Worm (Caenorhabditis elegans) whole organism, mixed stage, embryonic: ENCODE results near the gene T22G5.1.

ENCODE experiments used
- M03D4.4 ChIP-seq: sonication (generic microtip); optimal IDR thresholded peaks from 2 replicates; lab custom pipeline; 2017; ENCODE audit warnings: mild to moderate bottlenecking, missing genetic modification characterization, missing compliant biosample characterization
- bed-3 ChIP-seq: fragments of 200-800 bp; sonication (Bioruptor generic); optimal IDR thresholded peaks from 3 replicates; lab custom pipeline; 2018; ENCODE audit warnings: mild to moderate bottlenecking, missing genetic modification characterization, moderate library complexity, missing compliant biosample characterization
- ceh-39 ChIP-seq: fragments of 150-350 bp; optimal IDR thresholded peaks from 2 replicates; lab custom pipeline; 2014; ENCODE audit warnings: missing biosample characterization, missing genetic modification characterization
- ceh-43 ChIP-seq: fragments of 200-800 bp; sonication (Bioruptor generic); optimal IDR thresholded peaks from 2 replicates; lab custom pipeline; 2018; ENCODE audit warnings: mild to moderate bottlenecking, missing genetic modification characterization, moderate library complexity, missing compliant biosample characterization
- ceh-83 ChIP-seq: fragments of 200-800 bp; sonication (Bioruptor generic); optimal IDR thresholded peaks from 2 replicates; lab custom pipeline; 2018; ENCODE audit warnings: mild to moderate bottlenecking, missing genetic modification characterization, missing compliant biosample characterization
- ces-1 ChIP-seq: fragments of 150-350 bp; optimal IDR thresholded peaks from 2 replicates; lab custom pipeline; 2014; ENCODE audit warnings: missing biosample characterization, missing genetic modification reagents, missing genetic modification characterization
- cnd-1 ChIP-seq: fragments of 200-800 bp; sonication (Bioruptor generic); optimal IDR thresholded peaks from 2 replicates; lab custom pipeline; 2018; ENCODE audit warnings: mild to moderate bottlenecking, missing genetic modification characterization, missing compliant biosample characterization
- drap-1 ChIP-seq: fragments of 200-800 bp; sonication (Bioruptor generic); optimal IDR thresholded peaks from 3 replicates; lab custom pipeline; 2018; ENCODE audit warnings: mild to moderate bottlenecking, missing genetic modification characterization, missing compliant biosample characterization
- elt-1 ChIP-seq: sonication (generic microtip); optimal IDR thresholded peaks from 2 replicates; lab custom pipeline; 2017; ENCODE audit warnings: missing genetic modification characterization, mild to moderate bottlenecking, missing compliant biosample characterization, antibody characterized with exemption, moderate library complexity, borderline replicate concordance; ENCODE audit not compliant: insufficient read depth
- elt-3 ChIP-seq: fragments of 150-350 bp; optimal IDR thresholded peaks from 2 replicates; lab custom pipeline; 2014; ENCODE audit warnings: missing biosample characterization, missing genetic modification characterization
- flh-1 ChIP-seq: fragments of 200-800 bp; sonication (Bioruptor generic); optimal IDR thresholded peaks from 2 replicates; lab custom pipeline; 2018; ENCODE audit warnings: mild to moderate bottlenecking, missing genetic modification characterization, moderate library complexity, missing compliant biosample characterization
- ham-2 ChIP-seq: fragments of 200-800 bp; sonication (Bioruptor generic); optimal IDR thresholded peaks from 2 replicates; lab custom pipeline; 2018; ENCODE audit warnings: mild to moderate bottlenecking, missing genetic modification characterization, missing compliant biosample characterization
- hlh-1 ChIP-seq: fragments of 150-350 bp; optimal IDR thresholded peaks from 2 replicates; lab custom pipeline; 2014; ENCODE audit warnings: missing biosample characterization, missing genetic modification reagents, missing genetic modification characterization
- lin-13 ChIP-seq: fragments of 150-350 bp; optimal IDR thresholded peaks from 2 replicates; lab custom pipeline; 2014; ENCODE audit warnings: missing biosample characterization, missing genetic modification characterization
- lin-32 ChIP-seq: fragments of 200-800 bp; sonication (Bioruptor generic); optimal IDR thresholded peaks from 2 replicates; lab custom pipeline; 2018; ENCODE audit warnings: mild to moderate bottlenecking, missing genetic modification characterization, missing compliant biosample characterization
- lsy-2 ChIP-seq: fragments of 150-350 bp; optimal IDR thresholded peaks from 2 replicates; lab custom pipeline; 2014; ENCODE audit warnings: missing biosample characterization, missing genetic modification characterization
- mab-5 ChIP-seq: fragments of 150-350 bp; optimal IDR thresholded peaks from 2 replicates; lab custom pipeline; 2014; ENCODE audit warnings: missing biosample characterization, missing genetic modification characterization
- mls-2 ChIP-seq: sonication (generic microtip); optimal IDR thresholded peaks from 2 replicates; lab custom pipeline; 2016; ENCODE audit warnings: mild to moderate bottlenecking, missing genetic modification characterization, moderate library complexity, missing compliant biosample characterization
- nhr-12 ChIP-seq: fragments of 150-350 bp; optimal IDR thresholded peaks from 2 replicates; lab custom pipeline; 2014; ENCODE audit warnings: missing biosample characterization, missing genetic modification characterization
- nhr-2 ChIP-seq: fragments of 150-350 bp; optimal IDR thresholded peaks from 2 replicates; lab custom pipeline; 2014; ENCODE audit warnings: missing biosample characterization, missing genetic modification characterization
- nhr-237 ChIP-seq: fragments of 150-350 bp; optimal IDR thresholded peaks from 2 replicates; lab custom pipeline; 2014; ENCODE audit warnings: missing biosample characterization, missing genetic modification characterization
- nhr-28 ChIP-seq: fragments of 150-350 bp; optimal IDR thresholded peaks from 2 replicates; lab custom pipeline; 2014; ENCODE audit warnings: missing biosample characterization, missing genetic modification characterization
- nhr-76 ChIP-seq: sonication (generic microtip); optimal IDR thresholded peaks from 2 replicates; lab custom pipeline; 2017; ENCODE audit warnings: missing biosample characterization, missing genetic modification characterization
- pha-4 ChIP-seq: fragments of 150-350 bp; optimal IDR thresholded peaks from 2 replicates; lab custom pipeline; 2018; ENCODE audit warnings: missing biosample characterization, missing genetic modification reagents, missing genetic modification characterization
- sem-2 ChIP-seq: fragments of 200-800 bp; sonication (Bioruptor generic); optimal IDR thresholded peaks from 2 replicates; lab custom pipeline; 2018; ENCODE audit warnings: mild to moderate bottlenecking, missing genetic modification characterization, missing compliant biosample characterization
- sptf-1 ChIP-seq: sonication (generic microtip); optimal IDR thresholded peaks from 2 replicates; lab custom pipeline; 2017; ENCODE audit warnings: mild to moderate bottlenecking, missing genetic modification characterization, moderate library complexity, missing compliant biosample characterization
- tbx-8 ChIP-seq: fragments of 200-800 bp; sonication (Bioruptor generic); optimal IDR thresholded peaks from 2 replicates; lab custom pipeline; 2018; ENCODE audit warnings: mild to moderate bottlenecking, missing genetic modification characterization, moderate library complexity, missing compliant biosample characterization
- unc-120 ChIP-seq: sonication (generic microtip); optimal IDR thresholded peaks from 2 replicates; lab custom pipeline; 2017; ENCODE audit warnings: missing genetic modification characterization, missing compliant biosample characterization; ENCODE audit not compliant: poor library complexity, severe bottlenecking
- unc-62 ChIP-seq: fragments of 150-350 bp; optimal IDR thresholded peaks from 2 replicates; lab custom pipeline; 2014; ENCODE audit warnings: missing biosample characterization, missing genetic modification reagents, missing genetic modification characterization
- zip-8 ChIP-seq: fragments of 150-350 bp; optimal IDR thresholded peaks from 2 replicates; lab custom pipeline; 2014; ENCODE audit warnings: missing biosample characterization, missing genetic modification characterization
- ztf-11 ChIP-seq: fragments of 150-350 bp; optimal IDR thresholded peaks from 2 replicates; lab custom pipeline; 2014; ENCODE audit warnings: missing biosample characterization, missing genetic modification characterization

The T22G5.1 gene

ce11 chrV:13839433-13839832 lies 37.2 kb upstream of the T22G5.1 start, which contains the start of gene F55B12.10:
TSS of gene F55B12.10 (plus strand) at chrV:13839733.
- no peak for TF ChIP-seq cnd-1 (tag; lab: Kevin White, UChicago)
- TF ChIP-seq nhr-12 (tag; lab: Kevin White, UChicago): no peak
- TF ChIP-seq nhr-237: no peak
- TF ChIP-seq hlh-1 (tag; lab: Kevin White, UChicago): no peak
- no peak for TF ChIP-seq nhr-2
- no peak for TF ChIP-seq sem-2 (GFP tag; lab: Kevin White, UChicago)
- TF ChIP-seq unc-120 (tag; lab: Kevin White, UChicago): no peak
- no peak for TF ChIP-seq lin-32 (GFP tag; lab: Kevin White, UChicago)
- no peak for TF ChIP-seq ceh-43
- no peak for TF ChIP-seq ztf-11 (tag; lab: Kevin White, UChicago)
- no peak for TF ChIP-seq drap-1 (GFP tag; lab: Kevin White, UChicago)
- TF ChIP-seq nhr-76: no peak
- TF ChIP-seq elt-1: no peak
- no peak for TF ChIP-seq lin-13 (tag; lab: Kevin White, UChicago)
- no peak for TF ChIP-seq ham-2
- no peak for TF ChIP-seq ceh-83 (GFP tag; lab: Kevin White, UChicago)

- TF ChIP-seq tbx-8 (GFP tag; lab: Kevin White, UChicago) (no peak), bed-3 (GFP tag; lab: Kevin White, UChicago) (no peak), hlh-1 (tag; lab: Kevin White, UChicago) (no peak), lin-32 (GFP tag; lab: Kevin White, UChicago) (no peak), ham-2 (no peak), unc-120 (tag; lab: Kevin White, UChicago) (no peak), nhr-2 (no peak), mls-2 (no peak), flh-1 (no peak), ceh-43 (no peak)
Observed at ce11 chrV:13840909-13841308, 35.7 kb upstream of the T22G5.1 start, which contains the start of gene srx-17. TSS of gene srx-17 (plus strand) at chrV:13841209.

- TF ChIP-seq hlh-1 (tag; lab: Kevin White, UChicago): no peak
- TF ChIP-seq ceh-39: no peak
- TF ChIP-seq lin-13 (tag; lab: Kevin White, UChicago): no peak
- TF ChIP-seq drap-1 (GFP tag; lab: Kevin White, UChicago): no peak
- TF ChIP-seq lsy-2 (tag; lab: Kevin White, UChicago): no peak
- no peak for TF ChIP-seq lin-32 (GFP tag; lab: Kevin White, UChicago)
- no peak for TF ChIP-seq bed-3 (GFP tag; lab: Kevin White, UChicago)
- TF ChIP-seq sem-2 (GFP tag; lab: Kevin White, UChicago): no peak
- TF ChIP-seq nhr-12 (tag; lab: Kevin White, UChicago): no peak
- TF ChIP-seq nhr-28 (tag; lab: Kevin White, UChicago): no peak
- TF ChIP-seq M03D4.4: no peak
- TF ChIP-seq nhr-237: no peak
- no peak for TF ChIP-seq mls-2
- no peak for TF ChIP-seq ceh-43
- TF ChIP-seq unc-120 (tag; lab: Kevin White, UChicago): no peak
Observed at ce11 chrV:13843147-13843546, 33.5 kb upstream of the T22G5.1 start, which contains the start of gene srx-130. TSS of gene srx-130 (plus strand) at chrV:13843447.

ce11 chrV:13845136-13845535 lies 31.5 kb upstream of the T22G5.1 start, which contains the start of gene srx-131:
TSS of gene srx-131 (plus strand) at chrV:13845436.
- TF ChIP-seq pha-4: no peak
- no peak for TF ChIP-seq elt-1
- TF ChIP-seq ham-2: no peak
- no peak for TF ChIP-seq ces-1 (GFP tag; lab: Kevin White, UChicago)
- TF ChIP-seq M03D4.4: no peak
- no peak for TF ChIP-seq lin-32 (GFP tag; lab: Kevin White, UChicago)
- no peak for TF ChIP-seq ceh-83 (GFP tag; lab: Kevin White, UChicago)
- no peak for TF ChIP-seq lin-13 (tag; lab: Kevin White, UChicago)
- TF ChIP-seq ztf-11 (tag; lab: Kevin White, UChicago): no peak
- no peak for TF ChIP-seq drap-1 (GFP tag; lab: Kevin White, UChicago)
- no peak for TF ChIP-seq sptf-1
- no peak for TF ChIP-seq nhr-76
- TF ChIP-seq ceh-43: no peak
- no peak for TF ChIP-seq tbx-8 (GFP tag; lab: Kevin White, UChicago)
- TF ChIP-seq mab-5: no peak
- TF ChIP-seq mls-2: no peak

ce11 chrV:13848379-13848778 lies 28.2 kb upstream of the T22G5.1 start, which contains the start of gene srx-133:
TSS of gene srx-133 (plus strand) at chrV:13848679.
- TF ChIP-seq unc-120 (tag; lab: Kevin White, UChicago) (no peak), zip-8 (tag; lab: Kevin White, UChicago) (no peak), elt-3 (tag; lab: Kevin White, UChicago) (no peak), unc-62 (GFP tag; lab: Kevin White, UChicago) (no peak), ceh-43 (no peak), hlh-1 (tag; lab: Kevin White, UChicago) (no peak), mab-5 (no peak), elt-1 (no peak), lsy-2 (tag; lab: Kevin White, UChicago) (no peak), ceh-39 (no peak), lin-13 (tag; lab: Kevin White, UChicago) (no peak), nhr-28 (tag; lab: Kevin White, UChicago) (no peak), ces-1 (GFP tag; lab: Kevin White, UChicago) (no peak), sem-2 (GFP tag; lab: Kevin White, UChicago) (no peak)
